Fruit fly (Drosophila melanogaster) whole organism, prepupa: ENCODE results near the gene CG42404.
A peak's percentile ranks its signal among the peaks of the same experiment; 100 is the strongest.

ENCODE experiments used
- Blimp-1 ChIP-seq: fragments of 200-800 bp; sonication (Bioruptor generic); optimal IDR thresholded peaks from 3 replicates; lab custom pipeline; 2017; ENCODE audit warnings: missing biosample characterization, missing genetic modification characterization, mild to moderate bottlenecking, moderate library complexity, missing genetic modification reagents
- CG10631 ChIP-seq: fragments of 200-800 bp; sonication (Bioruptor generic); optimal IDR thresholded peaks from 2 replicates; lab custom pipeline; 2016; ENCODE audit warnings: missing biosample characterization, missing genetic modification characterization
- CG10669 ChIP-seq: fragments of 200-800 bp; sonication (Bioruptor generic); optimal IDR thresholded peaks from 3 replicates; lab custom pipeline; 2018; ENCODE audit warnings: missing biosample characterization, mild to moderate bottlenecking, missing genetic modification characterization, moderate library complexity
- CG11294 ChIP-seq: fragments of 200-800 bp; sonication (Bioruptor generic); IDR thresholded peaks from 2 replicates; pipeline ENCODE4 v1.3.6; 2022; ENCODE audit warnings: missing biosample characterization, missing genetic modification characterization
- CG15336 ChIP-seq: fragments of 200-800 bp; sonication (Bioruptor generic); IDR thresholded peaks from 2 replicates; pipeline ENCODE4 v1.3.6; 2022; ENCODE audit warnings: missing biosample characterization, missing genetic modification characterization
- CG1621 ChIP-seq: fragments of 200-800 bp; sonication (Bioruptor generic); optimal IDR thresholded peaks from 3 replicates; lab custom pipeline; 2018; ENCODE audit warnings: missing biosample characterization, mild to moderate bottlenecking, missing genetic modification characterization
- CG16779 ChIP-seq: fragments of 200-800 bp; sonication (Bioruptor generic); optimal IDR thresholded peaks from 3 replicates; lab custom pipeline; 2017; ENCODE audit warnings: missing biosample characterization, mild to moderate bottlenecking, missing genetic modification characterization
- CG3032 ChIP-seq: fragments of 200-800 bp; optimal IDR thresholded peaks from 2 replicates; lab custom pipeline; 2019; ENCODE audit warnings: missing biosample characterization, mild to moderate bottlenecking, missing genetic modification characterization, moderate library complexity
- CG32006 ChIP-seq: fragments of 200-800 bp; sonication (Bioruptor generic); optimal IDR thresholded peaks from 3 replicates; lab custom pipeline; 2017; ENCODE audit warnings: missing biosample characterization, mild to moderate bottlenecking, missing genetic modification characterization
- CG34406 ChIP-seq: fragments of 200-800 bp; sonication (Bioruptor generic); optimal IDR thresholded peaks from 3 replicates; lab custom pipeline; 2016; ENCODE audit warnings: missing biosample characterization, missing genetic modification characterization
- CG3919 ChIP-seq: fragments of 200-800 bp; sonication (Bioruptor generic); optimal IDR thresholded peaks from 3 replicates; lab custom pipeline; 2016; ENCODE audit warnings: missing biosample characterization, missing genetic modification characterization
- CG6163 ChIP-seq: fragments of 200-800 bp; sonication (Bioruptor generic); IDR thresholded peaks from 3 replicates; pipeline ENCODE4 v1.3.6; 2022; ENCODE audit warnings: missing biosample characterization, missing genetic modification characterization
- CG6808 ChIP-seq: fragments of 200-800 bp; sonication (Bioruptor generic); optimal IDR thresholded peaks from 3 replicates; lab custom pipeline; 2017; ENCODE audit warnings: missing biosample characterization, missing genetic modification characterization, mild to moderate bottlenecking, moderate library complexity, missing genetic modification reagents
- CG8119 ChIP-seq: fragments of 200-800 bp; sonication (Bioruptor generic); IDR thresholded peaks from 3 replicates; pipeline ENCODE4 v1.3.6; 2022; ENCODE audit warnings: missing biosample characterization, missing genetic modification characterization
- CG8632 ChIP-seq: fragments of 200-800 bp; sonication (Bioruptor generic); optimal IDR thresholded peaks from 3 replicates; lab custom pipeline; 2016; ENCODE audit warnings: missing biosample characterization, missing genetic modification characterization
- Eip93F ChIP-seq: fragments of 200-800 bp; sonication (Bioruptor generic); optimal IDR thresholded peaks from 2 replicates; lab custom pipeline; 2016; ENCODE audit warnings: missing biosample characterization, mild to moderate bottlenecking, missing genetic modification characterization
- Ets96B ChIP-seq: fragments of 200-800 bp; optimal IDR thresholded peaks from 2 replicates; lab custom pipeline; 2019; ENCODE audit warnings: missing biosample characterization, mild to moderate bottlenecking, missing genetic modification characterization, moderate library complexity
- Hr38 ChIP-seq: sonication (Bioruptor generic); optimal IDR thresholded peaks from 2 replicates; lab custom pipeline; 2016; ENCODE audit warnings: missing biosample characterization, missing genetic modification characterization
- Hr39 ChIP-seq: fragments of 200-800 bp; sonication (Bioruptor generic); optimal IDR thresholded peaks from 2 replicates; lab custom pipeline; 2016; ENCODE audit warnings: missing biosample characterization, missing genetic modification characterization
- Hr4 ChIP-seq: fragments of 200-800 bp; sonication (Bioruptor generic); optimal IDR thresholded peaks from 3 replicates; lab custom pipeline; 2016; ENCODE audit warnings: missing biosample characterization, missing genetic modification characterization
- Lpt ChIP-seq: fragments of 200-800 bp; sonication (Bioruptor generic); optimal IDR thresholded peaks from 3 replicates; lab custom pipeline; 2016; ENCODE audit warnings: missing biosample characterization, missing genetic modification characterization
- Met ChIP-seq: fragments of 200-800 bp; sonication (Bioruptor generic); optimal IDR thresholded peaks from 3 replicates; lab custom pipeline; 2016; ENCODE audit warnings: missing biosample characterization, missing genetic modification characterization
- Sox102F ChIP-seq: fragments of 200-800 bp; sonication (Bioruptor generic); optimal IDR thresholded peaks from 2 replicates; lab custom pipeline; 2016; ENCODE audit warnings: missing biosample characterization, mild to moderate bottlenecking, missing genetic modification characterization
- Sox14 ChIP-seq: fragments of 200-800 bp; sonication (Bioruptor generic); optimal IDR thresholded peaks from 3 replicates; lab custom pipeline; 2016; ENCODE audit warnings: missing biosample characterization, missing genetic modification characterization
- Sox15 ChIP-seq: fragments of 200-800 bp; sonication (Bioruptor generic); optimal IDR thresholded peaks from 3 replicates; lab custom pipeline; 2016; ENCODE audit warnings: missing biosample characterization, missing genetic modification characterization
- achi ChIP-seq: fragments of 200-800 bp; sonication (Bioruptor generic); optimal IDR thresholded peaks from 3 replicates; lab custom pipeline; 2016; ENCODE audit warnings: missing biosample characterization, missing genetic modification characterization
- acj6 ChIP-seq: fragments of 200-800 bp; sonication (Bioruptor generic); optimal IDR thresholded peaks from 3 replicates; lab custom pipeline; 2016; ENCODE audit warnings: missing biosample characterization, missing genetic modification characterization
- dsx ChIP-seq: fragments of 200-800 bp; optimal IDR thresholded peaks from 3 replicates; lab custom pipeline; 2019; ENCODE audit warnings: missing biosample characterization, mild to moderate bottlenecking, missing genetic modification characterization, moderate library complexity; ENCODE audit not compliant: poor library complexity, severe bottlenecking
- esn ChIP-seq: fragments of 200-800 bp; sonication (Bioruptor generic); optimal IDR thresholded peaks from 2 replicates; lab custom pipeline; 2016; ENCODE audit warnings: missing biosample characterization, mild to moderate bottlenecking, missing genetic modification characterization, moderate library complexity
- fd85E ChIP-seq: fragments of 200-800 bp; sonication (Bioruptor generic); optimal IDR thresholded peaks from 3 replicates; lab custom pipeline; 2016; ENCODE audit warnings: missing biosample characterization, missing genetic modification characterization
- fkh ChIP-seq: fragments of 200-800 bp; sonication (Bioruptor generic); optimal IDR thresholded peaks from 3 replicates; lab custom pipeline; 2017; ENCODE audit warnings: missing biosample characterization, mild to moderate bottlenecking, missing genetic modification characterization, moderate library complexity
- lz ChIP-seq: fragments of 200-800 bp; sonication (Bioruptor generic); optimal IDR thresholded peaks from 3 replicates; lab custom pipeline; 2016; ENCODE audit warnings: missing biosample characterization, missing genetic modification characterization
- net ChIP-seq: fragments of 200-800 bp; sonication (Bioruptor generic); optimal IDR thresholded peaks from 3 replicates; lab custom pipeline; 2016; ENCODE audit warnings: missing biosample characterization, missing genetic modification characterization
- salr ChIP-seq, 2 experiments: fragments of 200-800 bp; sonication (Bioruptor generic); optimal IDR thresholded peaks; 3 replicates each; lab custom pipeline; 2016 to 2018; ENCODE audit warnings: missing biosample characterization in 2 of 2, missing genetic modification characterization in 2 of 2, mild to moderate bottlenecking in 1 of 2
- spab ChIP-seq: fragments of 200-800 bp; sonication (Bioruptor generic); optimal IDR thresholded peaks from 2 replicates; lab custom pipeline; 2017; ENCODE audit warnings: missing biosample characterization, mild to moderate bottlenecking, missing genetic modification characterization, missing genetic modification reagents
- ss ChIP-seq, 2 experiments: fragments of 200-800 bp; sonication (Bioruptor generic); optimal IDR thresholded peaks; 2 replicates in 1 of 2; 3 replicates in 1 of 2; lab custom pipeline; 2017 to 2018; ENCODE audit warnings: mild to moderate bottlenecking in 2 of 2, missing biosample characterization in 2 of 2, missing genetic modification characterization in 2 of 2, moderate library complexity in 1 of 2
- vri ChIP-seq: fragments of 200-800 bp; sonication (Bioruptor generic); optimal IDR thresholded peaks from 3 replicates; lab custom pipeline; 2016; ENCODE audit warnings: missing biosample characterization, mild to moderate bottlenecking, missing genetic modification characterization

The CG42404 gene

DNA sequence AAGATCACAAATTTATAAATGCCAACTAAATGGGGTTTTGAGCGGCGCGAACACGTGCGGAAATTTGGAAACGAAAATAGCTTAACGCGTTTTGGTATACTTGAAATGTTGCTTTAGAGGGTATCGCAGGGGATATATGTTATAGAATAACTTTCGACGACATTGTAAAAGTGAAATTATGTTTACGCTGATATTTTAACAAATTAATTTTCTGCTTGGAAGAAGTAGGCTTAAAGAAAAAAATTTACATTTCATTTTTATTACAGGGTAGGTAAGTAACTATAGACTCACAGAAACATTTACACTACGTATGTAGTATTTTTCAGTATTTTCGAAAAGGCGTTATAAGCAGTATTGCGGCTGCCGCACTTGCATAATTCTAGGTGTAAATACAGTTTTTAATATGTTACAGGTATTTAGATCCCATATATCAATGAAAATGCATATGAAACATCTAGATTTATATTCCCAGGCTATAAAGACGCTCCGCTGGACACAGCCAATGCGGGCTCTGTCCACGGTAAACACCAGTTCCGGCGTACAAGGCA, 20.5 kb upstream of the CG42404 start, which contains the start of the genes Art3 and mRpS10 (continued):
- peak; percentile 99 for TF ChIP-seq achi (GFP tag; lab: Kevin White, UChicago)
- peak; percentile 96 for TF ChIP-seq Hr38 (GFP tag; lab: Kevin White, UChicago)
- TF ChIP-seq CG10631 = peak; percentile 100
- TF ChIP-seq CG15336 (GFP tag; lab: Robert Waterston, UW) = peak; percentile 100
- TF ChIP-seq spab (GFP tag; lab: Kevin White, UChicago) = peak; percentile 100
- TF ChIP-seq CG34406 = peak; percentile 100
- TF ChIP-seq Sox14 (GFP tag; lab: Kevin White, UChicago) = peak; percentile 100
- peak; percentile 100 for TF ChIP-seq Lpt (GFP tag; lab: Kevin White, UChicago)
- peak; percentile 98 for TF ChIP-seq Blimp-1 (GFP tag; lab: Kevin White, UChicago)
- TF ChIP-seq CG10669 = peak; percentile 100
- TF ChIP-seq CG11294 (GFP tag; lab: Robert Waterston, UW) = peak; percentile 100
- peak; percentile 100 for TF ChIP-seq Hr4 (GFP tag; lab: Kevin White, UChicago)
- TF ChIP-seq Sox102F = peak; percentile 99
- TF ChIP-seq CG3032 (tag; lab: Kevin White, UChicago) = peak; percentile 100
- peak; percentile 99 for TF ChIP-seq CG6808 (GFP tag; lab: Kevin White, UChicago)
- peak; percentile 100 for TF ChIP-seq esn
- peak; percentile 100 for TF ChIP-seq CG8632 (GFP tag; lab: Kevin White, UChicago)
- peak; percentile 99 for TF ChIP-seq CG1621 (tag; lab: Kevin White, UChicago)
- TF ChIP-seq net (GFP tag; lab: Kevin White, UChicago) = peak; percentile 100
- TF ChIP-seq lz (GFP tag; lab: Kevin White, UChicago) = peak; percentile 100
- peak; percentile 100 for TF ChIP-seq acj6
- TF ChIP-seq salr (GFP tag; optimal IDR thresholded peaks at IDR 0.05; lab: Kevin White, UChicago) = peak; percentile 100
- peak; percentile 99 for TF ChIP-seq vri (GFP tag; lab: Kevin White, UChicago)
- TF ChIP-seq Ets96B (tag; lab: Kevin White, UChicago) = peak; percentile 100
- TF ChIP-seq fkh (GFP tag; lab: Kevin White, UChicago) = peak; percentile 97
- TF ChIP-seq CG16779 (tag; lab: Kevin White, UChicago) = peak; percentile 99
- TF ChIP-seq Met (GFP tag; lab: Kevin White, UChicago) = peak; percentile 100
- peak; percentile 100 for TF ChIP-seq CG6163 (GFP tag; lab: Robert Waterston, UW)
- peak; percentile 99 to 100 for TF ChIP-seq ss (GFP tag; optimal IDR thresholded peaks at IDR 0.05; lab: Kevin White, UChicago)
- TF ChIP-seq Eip93F (GFP tag; lab: Kevin White, UChicago) = peak; percentile 98
- peak; percentile 100 for TF ChIP-seq Hr39 (GFP tag; lab: Kevin White, UChicago)
- peak; percentile 99 for TF ChIP-seq dsx (GFP tag; lab: Kevin White, UChicago)
- TF ChIP-seq fd85E (GFP tag; lab: Kevin White, UChicago) = peak; percentile 98
- peak; percentile 100 for TF ChIP-seq Sox15 (GFP tag; lab: Kevin White, UChicago)

DNA sequence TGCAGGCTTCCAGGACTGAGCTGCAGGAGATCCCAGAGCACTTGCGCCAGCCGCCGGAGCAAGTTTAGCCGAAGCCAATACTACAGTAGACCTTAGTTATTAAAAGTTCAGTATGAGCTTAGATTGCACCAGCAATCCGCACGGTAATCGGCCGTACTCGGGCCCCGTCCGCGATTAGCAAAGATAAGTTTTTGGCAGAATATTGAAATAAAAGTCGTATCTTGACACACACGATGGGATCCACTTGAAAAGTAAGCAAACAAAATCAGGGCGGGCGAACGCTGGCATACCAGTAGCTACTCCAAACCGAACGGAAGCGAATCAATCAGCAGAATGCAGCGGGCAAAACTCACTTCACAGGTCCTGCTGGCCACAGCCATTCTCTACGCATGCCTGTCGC, 19.6 kb upstream of the CG42404 start, which contains the start of gene CG34316:
Gene CG34316 (plus strand): TSS at position 301 of the 400 bp plus-strand sequence.
- TF ChIP-seq CG3919 (GFP tag; lab: Kevin White, UChicago) (no peak), CG8119 (no peak), achi (GFP tag; lab: Kevin White, UChicago) (no peak)

DNA sequence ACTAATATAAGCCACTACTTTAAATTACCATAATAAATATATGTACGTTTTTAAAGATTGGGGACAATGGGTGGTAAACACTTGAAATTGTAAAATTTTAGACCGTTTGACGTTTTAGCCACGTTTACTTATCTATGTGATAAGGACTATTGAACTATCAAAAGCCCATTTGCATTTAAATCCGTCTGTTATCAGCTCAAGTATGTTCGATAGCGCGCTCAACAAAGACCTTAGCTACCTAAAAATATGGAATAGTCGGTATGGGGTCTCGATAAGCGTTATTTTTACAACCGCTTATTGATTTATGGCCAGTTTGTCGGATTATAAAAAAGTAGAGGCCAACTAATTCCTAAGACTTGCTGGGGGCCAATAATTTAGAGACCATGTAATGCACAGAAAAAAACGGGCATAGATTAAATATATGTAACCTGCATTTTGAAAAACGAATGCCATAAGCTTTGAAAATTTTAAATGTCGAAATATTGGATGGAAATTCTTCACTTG, 18.2 kb upstream of the CG42404 start:
- no peak for TF ChIP-seq CG32006
